Worm (Caenorhabditis elegans) whole organism, L1 larva: ENCODE data around the gene mrps-10.
A peak's percentile ranks its signal among the peaks of the same experiment; 100 is the strongest.

Experiments used
- C34B4.2 ChIP-seq: sonication (generic microtip); optimal IDR thresholded peaks from 2 replicates; lab custom pipeline; 2017; ENCODE audit warnings: mild to moderate bottlenecking, missing genetic modification characterization, missing compliant biosample characterization
- F16B12.6 ChIP-seq: fragments of 150-350 bp; optimal IDR thresholded peaks from 2 replicates; lab custom pipeline; 2014; ENCODE audit warnings: missing biosample characterization, missing genetic modification characterization
- Y116A8C.19 ChIP-seq: sonication (generic microtip); optimal IDR thresholded peaks from 2 replicates; lab custom pipeline; 2016; ENCODE audit warnings: missing compliant biosample characterization, missing genetic modification characterization, borderline replicate concordance
- aha-1 ChIP-seq: fragments of 150-350 bp; optimal IDR thresholded peaks from 2 replicates; lab custom pipeline; 2014; ENCODE audit warnings: missing biosample characterization, missing genetic modification characterization
- alr-1 ChIP-seq: fragments of 200-800 bp; sonication (Bioruptor generic); optimal IDR thresholded peaks from 2 replicates; lab custom pipeline; 2018; ENCODE audit warnings: borderline replicate concordance, mild to moderate bottlenecking, missing genetic modification characterization, missing compliant biosample characterization
- aly-2 ChIP-seq: fragments of 150-350 bp; optimal IDR thresholded peaks from 2 replicates; lab custom pipeline; 2014; ENCODE audit warnings: missing biosample characterization, missing genetic modification characterization
- ama-1 ChIP-seq: fragments of 150-350 bp; optimal IDR thresholded peaks from 2 replicates; lab custom pipeline; 2014
- ceh-90 ChIP-seq: sonication (generic microtip); optimal IDR thresholded peaks from 2 replicates; lab custom pipeline; 2016; ENCODE audit warnings: missing genetic modification characterization, missing compliant biosample characterization
- dsc-1 ChIP-seq: sonication (generic microtip); optimal IDR thresholded peaks from 2 replicates; lab custom pipeline; 2016; ENCODE audit warnings: mild to moderate bottlenecking, missing genetic modification characterization, missing compliant biosample characterization
- efl-1 ChIP-seq, 4 experiments: fragments of 150-350 bp; optimal IDR thresholded peaks in 3 of 4; peaks in 1 of 4; 1 replicate in 1 of 4; 2 replicates in 3 of 4; lab custom pipeline; 2014; ENCODE audit warnings: missing biosample characterization in 2 of 4, missing genetic modification characterization in 2 of 4, missing genetic modification reagents in 2 of 4
- efl-3 ChIP-seq: fragments of 200-800 bp; sonication (Bioruptor generic); optimal IDR thresholded peaks from 2 replicates; lab custom pipeline; 2018; ENCODE audit warnings: mild to moderate bottlenecking, missing genetic modification characterization, missing compliant biosample characterization
- egl-13 ChIP-seq: sonication (generic microtip); optimal IDR thresholded peaks from 2 replicates; lab custom pipeline; 2016; ENCODE audit warnings: missing genotype, missing genetic modification reagents, missing genetic modification characterization, missing compliant biosample characterization
- elt-2 ChIP-seq: sonication (generic microtip); optimal IDR thresholded peaks from 2 replicates; lab custom pipeline; 2016; ENCODE audit warnings: missing genetic modification characterization, mild to moderate bottlenecking, inconsistent platforms, missing compliant biosample characterization, missing genetic modification reagents
- elt-3 ChIP-seq, 6 experiments: fragments of 150-350 bp in 1 of 6; sonication (generic microtip); optimal IDR thresholded peaks; 2 replicates each; lab custom pipeline; 2017 to 2018; ENCODE audit warnings: missing biosample characterization in 6 of 6, missing genetic modification characterization in 6 of 6, inconsistent platforms in 1 of 6
- ets-5 ChIP-seq: fragments of 200-800 bp; sonication (Bioruptor generic); IDR thresholded peaks from 2 replicates; pipeline ENCODE4 v1.3.6; 2022; ENCODE audit warnings: missing genetic modification characterization, missing compliant biosample characterization
- fkh-10 ChIP-seq: sonication (generic microtip); optimal IDR thresholded peaks from 2 replicates; lab custom pipeline; 2017; ENCODE audit warnings: missing biosample characterization, missing genetic modification reagents, missing genetic modification characterization
- fkh-4 ChIP-seq: sonication (generic microtip); optimal IDR thresholded peaks from 2 replicates; lab custom pipeline; 2016; ENCODE audit warnings: missing compliant biosample characterization, missing genetic modification characterization, borderline replicate concordance
- fkh-8 ChIP-seq: sonication (generic microtip); optimal IDR thresholded peaks from 2 replicates; lab custom pipeline; 2016; ENCODE audit warnings: mild to moderate bottlenecking, missing genetic modification characterization, missing compliant biosample characterization
- fos-1 ChIP-seq: fragments of 150-350 bp; optimal IDR thresholded peaks from 2 replicates; lab custom pipeline; 2014; ENCODE audit warnings: missing biosample characterization, missing genetic modification characterization
- grh-1 ChIP-seq: fragments of 200-800 bp; sonication (Bioruptor generic); IDR thresholded peaks from 2 replicates; pipeline ENCODE4 v1.3.6; 2022; ENCODE audit warnings: missing genetic modification reagents, missing genetic modification characterization, missing compliant biosample characterization
- hlh-17 ChIP-seq: fragments of 200-800 bp; sonication (Bioruptor generic); optimal IDR thresholded peaks from 2 replicates; lab custom pipeline; 2018; ENCODE audit warnings: missing genetic modification characterization, mild to moderate bottlenecking, missing compliant biosample characterization, moderate library complexity, borderline replicate concordance
- hlh-4 ChIP-seq: sonication (generic microtip); optimal IDR thresholded peaks from 2 replicates; lab custom pipeline; 2016; ENCODE audit warnings: mild to moderate bottlenecking, missing genetic modification characterization, missing compliant biosample characterization
- irx-1 ChIP-seq: sonication (generic microtip); optimal IDR thresholded peaks from 2 replicates; lab custom pipeline; 2016; ENCODE audit warnings: missing genetic modification characterization, missing compliant biosample characterization
- jun-1 ChIP-seq: fragments of 150-350 bp; optimal IDR thresholded peaks from 2 replicates; lab custom pipeline; 2014; ENCODE audit warnings: missing biosample characterization, missing genetic modification reagents, missing genetic modification characterization
- lin-14 ChIP-seq: fragments of 200-800 bp; sonication (Bioruptor generic); optimal IDR thresholded peaks from 2 replicates; lab custom pipeline; 2018; ENCODE audit warnings: mild to moderate bottlenecking, missing genetic modification characterization, moderate library complexity, missing compliant biosample characterization
- lin-39 ChIP-seq: fragments of 150-350 bp; optimal IDR thresholded peaks from 2 replicates; lab custom pipeline; 2014; ENCODE audit warnings: missing biosample characterization, missing genetic modification reagents, missing genetic modification characterization
- mab-9 ChIP-seq: fragments of 200-800 bp; sonication (Bioruptor generic); IDR thresholded peaks from 2 replicates; pipeline ENCODE4 v1.3.6; 2022; ENCODE audit warnings: missing genetic modification reagents, missing genetic modification characterization, missing compliant biosample characterization
- mdl-1 ChIP-seq, 2 experiments: fragments of 150-350 bp; optimal IDR thresholded peaks; 2 replicates each; lab custom pipeline; 2014 to 2017; ENCODE audit warnings: missing biosample characterization in 2 of 2, missing genetic modification characterization in 2 of 2, inconsistent platforms in 1 of 2
- mef-2 ChIP-seq: fragments of 150-350 bp; optimal IDR thresholded peaks from 2 replicates; lab custom pipeline; 2014; ENCODE audit warnings: missing biosample characterization, missing genetic modification characterization
- mep-1 ChIP-seq: fragments of 150-350 bp; optimal IDR thresholded peaks from 2 replicates; lab custom pipeline; 2014; ENCODE audit warnings: missing biosample characterization, missing genetic modification characterization
- nhr-12 ChIP-seq: sonication (generic microtip); optimal IDR thresholded peaks from 2 replicates; lab custom pipeline; 2017; ENCODE audit warnings: missing biosample characterization, missing genetic modification characterization
- nhr-19 ChIP-seq: fragments of 200-800 bp; sonication (Bioruptor generic); conservative IDR thresholded peaks from 2 replicates; pipeline ENCODE4 v1.3.6; 2022; ENCODE audit warnings: missing genetic modification characterization, missing compliant biosample characterization
- nhr-20 ChIP-seq: sonication (generic microtip); optimal IDR thresholded peaks from 2 replicates; lab custom pipeline; 2016; ENCODE audit warnings: mild to moderate bottlenecking, missing genetic modification characterization, missing compliant biosample characterization
- nhr-237 ChIP-seq: fragments of 150-350 bp; optimal IDR thresholded peaks from 2 replicates; lab custom pipeline; 2014; ENCODE audit warnings: missing biosample characterization, missing genetic modification characterization
- nhr-47 ChIP-seq: sonication (generic microtip); optimal IDR thresholded peaks from 2 replicates; lab custom pipeline; 2016; ENCODE audit warnings: mild to moderate bottlenecking, missing genetic modification characterization, moderate library complexity, missing compliant biosample characterization
- nhr-71 ChIP-seq: sonication (generic microtip); optimal IDR thresholded peaks from 2 replicates; lab custom pipeline; 2016; ENCODE audit warnings: mild to moderate bottlenecking, missing genetic modification characterization, moderate library complexity, missing compliant biosample characterization
- nhr-76 ChIP-seq: sonication (generic microtip); optimal IDR thresholded peaks from 2 replicates; lab custom pipeline; 2017; ENCODE audit warnings: missing biosample characterization, missing genetic modification characterization
- nhr-77 ChIP-seq: fragments of 150-350 bp; optimal IDR thresholded peaks from 2 replicates; lab custom pipeline; 2014; ENCODE audit warnings: missing biosample characterization, missing genetic modification characterization
- nhr-84 ChIP-seq: sonication (generic microtip); optimal IDR thresholded peaks from 2 replicates; lab custom pipeline; 2017; ENCODE audit warnings: missing biosample characterization, missing genetic modification characterization
- pag-3 ChIP-seq: sonication (generic microtip); optimal IDR thresholded peaks from 2 replicates; lab custom pipeline; 2017; ENCODE audit warnings: missing genetic modification characterization, mild to moderate bottlenecking, missing compliant biosample characterization, antibody characterized with exemption, borderline replicate concordance; ENCODE audit not compliant: insufficient read depth
- snpc-4 ChIP-seq: fragments of 150-350 bp; optimal IDR thresholded peaks from 2 replicates; lab custom pipeline; 2014; ENCODE audit warnings: missing biosample characterization, missing genetic modification characterization
- snu-23 ChIP-seq: sonication (generic microtip); optimal IDR thresholded peaks from 2 replicates; lab custom pipeline; 2016; ENCODE audit warnings: missing genetic modification characterization, missing compliant biosample characterization
- sox-4 ChIP-seq: sonication (generic microtip); optimal IDR thresholded peaks from 2 replicates; lab custom pipeline; 2016; ENCODE audit warnings: missing genetic modification characterization, missing compliant biosample characterization
- sptf-1 ChIP-seq: fragments of 150-350 bp; optimal IDR thresholded peaks from 2 replicates; lab custom pipeline; 2014; ENCODE audit warnings: missing biosample characterization, missing genetic modification characterization
- swsn-7 ChIP-seq: sonication (generic microtip); optimal IDR thresholded peaks from 2 replicates; lab custom pipeline; 2016; ENCODE audit warnings: missing genetic modification characterization, missing compliant biosample characterization
- tbx-2 ChIP-seq: sonication (generic microtip); optimal IDR thresholded peaks from 2 replicates; lab custom pipeline; 2016; ENCODE audit warnings: missing genetic modification characterization, missing compliant biosample characterization
- tlp-1 ChIP-seq: fragments of 150-350 bp; optimal IDR thresholded peaks from 2 replicates; lab custom pipeline; 2014; ENCODE audit warnings: missing biosample characterization, missing genetic modification characterization
- unc-62 ChIP-seq: fragments of 150-350 bp; optimal IDR thresholded peaks from 2 replicates; lab custom pipeline; 2014; ENCODE audit warnings: missing biosample characterization, missing genetic modification reagents, missing genetic modification characterization
- unc-86 ChIP-seq: sonication (generic microtip); optimal IDR thresholded peaks from 2 replicates; lab custom pipeline; 2016; ENCODE audit warnings: missing genetic modification characterization, missing compliant biosample characterization
- unc-98 ChIP-seq: fragments of 200-800 bp; sonication (Bioruptor generic); IDR thresholded peaks from 2 replicates; pipeline ENCODE4 v1.3.6; 2022; ENCODE audit warnings: missing genetic modification characterization, missing compliant biosample characterization
- xbp-1 ChIP-seq: sonication (generic microtip); optimal IDR thresholded peaks from 2 replicates; lab custom pipeline; 2016; ENCODE audit warnings: missing genetic modification characterization, missing compliant biosample characterization
- zag-1 ChIP-seq: fragments of 150-350 bp; optimal IDR thresholded peaks from 2 replicates; lab custom pipeline; 2014; ENCODE audit warnings: missing biosample characterization, missing genetic modification characterization
- ztf-11 ChIP-seq, 2 experiments: sonication (generic microtip); optimal IDR thresholded peaks; 2 replicates each; lab custom pipeline; 2016 to 2017; ENCODE audit warnings: missing genetic modification characterization in 2 of 2, missing biosample characterization in 1 of 2, missing compliant biosample characterization in 1 of 2
- ztf-4 ChIP-seq: fragments of 150-350 bp; optimal IDR thresholded peaks from 2 replicates; lab custom pipeline; 2014; ENCODE audit warnings: missing biosample characterization, missing genetic modification characterization

mrps-10 gene

ce11 chrIII:12906611-12907037 is 19.7 kb upstream of the mrps-10 start:
- TF ChIP-seq efl-1 (optimal IDR thresholded peaks at IDR 0.05; lab: Kevin White, UChicago) (peak; percentile 23 to 33), efl-1 (GFP tag; optimal IDR thresholded peaks at IDR 0.05 in 1 of 2; lab: Kevin White, UChicago) (peak in 1 of 2 experiments; percentile 34), snpc-4 (no peak), mdl-1 (tag; optimal IDR thresholded peaks at IDR 0.05; lab: Kevin White, UChicago) (no peak), unc-86 (tag; lab: Kevin White, UChicago) (peak; percentile 19), sox-4 (tag; lab: Kevin White, UChicago) (no peak), swsn-7 (peak; percentile 38), tlp-1 (tag; lab: Kevin White, UChicago) (no peak), fkh-10 (GFP tag; lab: Kevin White, UChicago) (no peak), snu-23 (GFP tag; lab: Kevin White, UChicago) (peak; percentile 28), grh-1 (GFP tag; lab: Robert Waterston, UW) (no peak), hlh-4 (tag; lab: Kevin White, UChicago) (no peak), fos-1 (tag; lab: Kevin White, UChicago) (peak; percentile 46), ama-1 (lab: Kevin White, UChicago) (peak; percentile 70), lin-39 (tag; lab: Kevin White, UChicago) (no peak), C34B4.2 (tag; lab: Kevin White, UChicago) (no peak), elt-2 (tag; lab: Kevin White, UChicago) (no peak), nhr-20 (tag; lab: Kevin White, UChicago) (peak; percentile 16), unc-62 (GFP tag; lab: Kevin White, UChicago) (no peak), F16B12.6 (tag; lab: Kevin White, UChicago) (no peak), nhr-71 (tag; lab: Kevin White, UChicago) (peak; percentile 62), nhr-76 (no peak), aly-2 (tag; lab: Kevin White, UChicago) (no peak), alr-1 (tag; lab: Kevin White, UChicago) (no peak), ets-5 (GFP tag; lab: Robert Waterston, UW) (no peak), efl-3 (GFP tag; lab: Kevin White, UChicago) (no peak), nhr-19 (GFP tag; lab: Robert Waterston, UW) (peak; percentile 22; the same call in 1 of the 2 replicates), nhr-237 (tag; lab: Kevin White, UChicago) (no peak), unc-98 (GFP tag; lab: Robert Waterston, UW) (no peak), sptf-1 (tag; lab: Kevin White, UChicago) (no peak), dsc-1 (tag; lab: Kevin White, UChicago) (no peak), irx-1 (tag; lab: Kevin White, UChicago) (no peak), mab-9 (GFP tag; lab: Robert Waterston, UW) (no peak), nhr-12 (tag; lab: Kevin White, UChicago) (no peak), mef-2 (tag; lab: Kevin White, UChicago) (no peak), elt-3 (tag; optimal IDR thresholded peaks at IDR 0.05; lab: Kevin White, UChicago) (no peak), mep-1 (no peak), fkh-4 (no peak), tbx-2 (tag; lab: Kevin White, UChicago) (peak; percentile 19), fkh-8 (tag; lab: Kevin White, UChicago) (no peak), ztf-4 (tag; lab: Kevin White, UChicago) (no peak), ztf-11 (tag; optimal IDR thresholded peaks at IDR 0.05; lab: Kevin White, UChicago) (no peak), nhr-84 (tag; lab: Kevin White, UChicago) (no peak), Y116A8C.19 (tag; lab: Kevin White, UChicago) (no peak), nhr-77 (tag; lab: Kevin White, UChicago) (no peak), nhr-47 (tag; lab: Kevin White, UChicago) (peak; percentile 48), ceh-90 (tag; lab: Kevin White, UChicago) (no peak), pag-3 (no peak), hlh-17 (GFP tag; lab: Kevin White, UChicago) (no peak), xbp-1 (no peak), zag-1 (no peak), lin-14 (GFP tag; lab: Kevin White, UChicago) (no peak), aha-1 (no peak), egl-13 (tag; lab: Kevin White, UChicago) (no peak), jun-1 (no peak)
